Fruit fly (Drosophila melanogaster): Measurements from ENCODE around the gene CG13625.

The CG13625 gene

dm6 chr3R:24567427-24567771 lies 17.6 kb downstream of the CG13625 start:
- no peak for TF ChIP-seq usp (GFP tag; optimal IDR thresholded peaks at IDR 0.05)
- TF ChIP-seq GATAd (GFP tag; optimal IDR thresholded peaks at IDR 0.05): no peak
- peak; percentile 47 for TF ChIP-seq HLH106 (tag; optimal IDR thresholded peaks at IDR 0.05)
- no peak for TF ChIP-seq dsf (GFP tag; optimal IDR thresholded peaks at IDR 0.05; ENCODE audit: borderline replicate concordance)
- no peak for TF ChIP-seq Abd-B (GFP tag; optimal IDR thresholded peaks at IDR 0.05)
- TF ChIP-seq fru (GFP tag; optimal IDR thresholded peaks at IDR 0.05): peak; percentile 43
- no peak for TF ChIP-seq Mio (GFP tag; optimal IDR thresholded peaks at IDR 0.05)
- peak; percentile 68 for TF ChIP-seq ey (GFP tag; optimal IDR thresholded peaks at IDR 0.05)
- TF ChIP-seq woc (GFP tag; optimal IDR thresholded peaks at IDR 0.05): peak; percentile 18
- TF ChIP-seq psq (GFP tag; optimal IDR thresholded peaks at IDR 0.05): peak; percentile 46
- no peak for TF ChIP-seq lola (GFP tag; optimal IDR thresholded peaks at IDR 0.05)
- no peak for TF ChIP-seq Rel (GFP tag; optimal IDR thresholded peaks at IDR 0.05)
- no peak for TF ChIP-seq Rel (tag; optimal IDR thresholded peaks at IDR 0.05)
- peak in 1 of 2 experiments; percentile 69 for TF ChIP-seq foxo (GFP tag; optimal IDR thresholded peaks at IDR 0.05)
- no peak for TF ChIP-seq N (GFP tag; optimal IDR thresholded peaks at IDR 0.05)
- TF ChIP-seq Sp1 (GFP tag; optimal IDR thresholded peaks at IDR 0.05): peak; percentile 38
- no peak for TF ChIP-seq Vsx2 (GFP tag; optimal IDR thresholded peaks at IDR 0.05; ENCODE audit: partially characterized antibody)
- no peak for TF ChIP-seq jim (GFP tag; optimal IDR thresholded peaks at IDR 0.05)
- no peak for TF ChIP-seq dl (GFP tag; optimal IDR thresholded peaks at IDR 0.05; ENCODE audit: insufficient read depth in 1 of 2, partially characterized antibody in 2 of 2)
- TF ChIP-seq Hr83 (GFP tag; optimal IDR thresholded peaks at IDR 0.05; ENCODE audit: poor library complexity, severe bottlenecking): peak; percentile 18
- no peak for TF ChIP-seq CrebA (GFP tag; optimal IDR thresholded peaks at IDR 0.05; ENCODE audit: borderline replicate concordance)
- TF ChIP-seq OdsH (GFP tag; optimal IDR thresholded peaks at IDR 0.05): peak; percentile 26
- peak; percentile 87 for TF ChIP-seq sv (GFP tag; optimal IDR thresholded peaks at IDR 0.05)
- TF ChIP-seq tai (GFP tag; optimal IDR thresholded peaks at IDR 0.05): peak; percentile 38
- TF ChIP-seq Dfd (GFP tag; optimal IDR thresholded peaks at IDR 0.05): no peak
- TF ChIP-seq Myc (optimal IDR thresholded peaks at IDR 0.05): no peak
- no peak for TF ChIP-seq CG9705 (GFP tag; optimal IDR thresholded peaks at IDR 0.05)
- TF ChIP-seq br (GFP tag; optimal IDR thresholded peaks at IDR 0.05): peak; percentile 54
- TF ChIP-seq pan (optimal IDR thresholded peaks at IDR 0.05): no peak
- TF ChIP-seq Jra (GFP tag; optimal IDR thresholded peaks at IDR 0.05): peak; percentile 9
- TF ChIP-seq Hr78 (GFP tag; optimal IDR thresholded peaks at IDR 0.05): no peak
- TF ChIP-seq Dif (GFP tag; optimal IDR thresholded peaks at IDR 0.05; ENCODE audit: partially characterized antibody): no peak
- TF ChIP-seq rgr (GFP tag; optimal IDR thresholded peaks at IDR 0.05): peak; percentile 76
- TF ChIP-seq sage (GFP tag; optimal IDR thresholded peaks at IDR 0.05): no peak
- no peak for TF ChIP-seq brk (GFP tag; optimal IDR thresholded peaks at IDR 0.05)
- TF ChIP-seq Hnf4 (GFP tag; optimal IDR thresholded peaks at IDR 0.05): peak; percentile 63
- TF ChIP-seq CG32264 (GFP tag; optimal IDR thresholded peaks at IDR 0.05): no peak
- TF ChIP-seq dmrt93B (GFP tag; optimal IDR thresholded peaks at IDR 0.05): peak; percentile 37
- TF ChIP-seq h (GFP tag; optimal IDR thresholded peaks at IDR 0.05): peak; percentile 76

dm6 chr3R:24566756-24567426 lies 18.1 kb downstream of the CG13625 start:
- TF ChIP-seq dl (GFP tag; optimal IDR thresholded peaks at IDR 0.05; ENCODE audit: insufficient read depth in 1 of 2, partially characterized antibody in 2 of 2): no peak
- peak; percentile 24 for TF ChIP-seq rgr (GFP tag; optimal IDR thresholded peaks at IDR 0.05)
- peak; percentile 35 for TF ChIP-seq h (GFP tag; optimal IDR thresholded peaks at IDR 0.05)
- TF ChIP-seq foxo (GFP tag; optimal IDR thresholded peaks at IDR 0.05): no peak
- TF ChIP-seq psq (GFP tag; optimal IDR thresholded peaks at IDR 0.05): peak; percentile 58
- TF ChIP-seq OdsH (GFP tag; optimal IDR thresholded peaks at IDR 0.05): peak; percentile 19
- TF ChIP-seq pan (optimal IDR thresholded peaks at IDR 0.05): no peak
- no peak for TF ChIP-seq HLH106 (tag; optimal IDR thresholded peaks at IDR 0.05)
- no peak for TF ChIP-seq jim (GFP tag; optimal IDR thresholded peaks at IDR 0.05)
- no peak for TF ChIP-seq Myc (optimal IDR thresholded peaks at IDR 0.05)
- no peak for TF ChIP-seq Jra (GFP tag; optimal IDR thresholded peaks at IDR 0.05)
- TF ChIP-seq tai (GFP tag; optimal IDR thresholded peaks at IDR 0.05): no peak
- peak; percentile 3 for TF ChIP-seq fru (GFP tag; optimal IDR thresholded peaks at IDR 0.05)
- no peak for TF ChIP-seq Abd-B (GFP tag; optimal IDR thresholded peaks at IDR 0.05)
- peak; percentile 35 for TF ChIP-seq br (GFP tag; optimal IDR thresholded peaks at IDR 0.05)
- TF ChIP-seq sv (GFP tag; optimal IDR thresholded peaks at IDR 0.05): no peak
